Worm (Caenorhabditis elegans) whole organism, late embryonic: ENCODE results near the gene H14E04.3.

Source experiments
- C08G9.2 ChIP-seq: sonication (generic microtip); optimal IDR thresholded peaks from 2 replicates; lab custom pipeline; 2016; ENCODE audit warnings: mild to moderate bottlenecking, missing genetic modification characterization, moderate library complexity, missing compliant biosample characterization
- Y22D7AL.16 ChIP-seq: sonication (generic microtip); optimal IDR thresholded peaks from 2 replicates; lab custom pipeline; 2016; ENCODE audit warnings: missing genetic modification characterization, missing compliant biosample characterization
- ama-1 ChIP-seq: fragments of 150-350 bp; optimal IDR thresholded peaks from 2 replicates; lab custom pipeline; 2014
- ceh-19 ChIP-seq: fragments of 200-800 bp; sonication (Bioruptor generic); optimal IDR thresholded peaks from 2 replicates; lab custom pipeline; 2018; ENCODE audit warnings: mild to moderate bottlenecking, missing genetic modification characterization, missing compliant biosample characterization
- ceh-2 ChIP-seq: sonication (generic microtip); optimal IDR thresholded peaks from 2 replicates; lab custom pipeline; 2016; ENCODE audit warnings: missing genotype, missing genetic modification characterization, missing compliant biosample characterization
- ceh-45 ChIP-seq: fragments of 200-800 bp; sonication (Bioruptor generic); IDR thresholded peaks from 2 replicates; pipeline ENCODE4 v1.3.6; 2022; ENCODE audit warnings: missing genetic modification reagents, missing genetic modification characterization, missing compliant biosample characterization
- dmd-4 ChIP-seq: sonication (generic microtip); optimal IDR thresholded peaks from 2 replicates; lab custom pipeline; 2016; ENCODE audit warnings: borderline replicate concordance, missing genetic modification characterization, missing compliant biosample characterization
- dve-1 ChIP-seq: sonication (generic microtip); optimal IDR thresholded peaks from 2 replicates; lab custom pipeline; 2017; ENCODE audit warnings: antibody characterized with exemption, mild to moderate bottlenecking, missing genetic modification characterization, missing compliant biosample characterization
- eyg-1 ChIP-seq: sonication (generic microtip); optimal IDR thresholded peaks from 2 replicates; lab custom pipeline; 2016; ENCODE audit warnings: missing genotype, missing genetic modification characterization, missing compliant biosample characterization
- fax-1 ChIP-seq: sonication (generic microtip); optimal IDR thresholded peaks from 2 replicates; lab custom pipeline; 2016; ENCODE audit warnings: missing genotype, missing genetic modification characterization, missing compliant biosample characterization
- fkh-6 ChIP-seq: sonication (generic microtip); optimal IDR thresholded peaks from 2 replicates; lab custom pipeline; 2016; ENCODE audit warnings: missing genetic modification characterization, missing compliant biosample characterization
- hlh-13 ChIP-seq: fragments of 200-800 bp; sonication (Bioruptor generic); optimal IDR thresholded peaks from 2 replicates; lab custom pipeline; 2018; ENCODE audit warnings: mild to moderate bottlenecking, missing genetic modification characterization, missing compliant biosample characterization
- ref-2 ChIP-seq: sonication (generic microtip); optimal IDR thresholded peaks from 2 replicates; lab custom pipeline; 2016; ENCODE audit warnings: missing genetic modification characterization, missing compliant biosample characterization
- sox-4 ChIP-seq: sonication (generic microtip); optimal IDR thresholded peaks from 2 replicates; lab custom pipeline; 2017; ENCODE audit warnings: mild to moderate bottlenecking, missing genetic modification characterization, inconsistent platforms, missing compliant biosample characterization
- tbx-2 ChIP-seq: sonication (generic microtip); optimal IDR thresholded peaks from 2 replicates; lab custom pipeline; 2016; ENCODE audit warnings: missing genetic modification characterization, missing compliant biosample characterization
- tbx-7 ChIP-seq: sonication (generic microtip); optimal IDR thresholded peaks from 2 replicates; lab custom pipeline; 2016; ENCODE audit warnings: missing genotype, missing genetic modification characterization, missing compliant biosample characterization
- ttx-3 ChIP-seq: sonication (generic microtip); optimal IDR thresholded peaks from 2 replicates; lab custom pipeline; 2016; ENCODE audit warnings: missing genetic modification reagents, missing genetic modification characterization, missing compliant biosample characterization
- unc-3 ChIP-seq, 2 experiments: fragments of 200-800 bp in 1 of 2; sonication (Bioruptor generic) in 1 of 2; sonication (generic microtip) in 1 of 2; conservative IDR thresholded peaks in 1 of 2; optimal IDR thresholded peaks in 1 of 2; 2 replicates each; pipeline versions ENCODE4 v1.3.6 to Lab custom; 2016 to 2022; ENCODE audit warnings: missing compliant biosample characterization in 2 of 2, missing genetic modification characterization in 2 of 2, missing genetic modification reagents in 1 of 2
- ztf-16 ChIP-seq: sonication (generic microtip); optimal IDR thresholded peaks from 2 replicates; lab custom pipeline; 2017; ENCODE audit warnings: missing genetic modification characterization, missing compliant biosample characterization

The H14E04.3 gene

ce11 chrIII:2347291-2347690, 39.1 kb downstream of the H14E04.3 start, which contains the start of gene gip-1:
Gene gip-1 (plus strand): TSS chrIII:2347591.
- no peak for TF ChIP-seq dve-1 (tag; lab: Kevin White, UChicago)
- no peak for TF ChIP-seq ama-1 (lab: Kevin White, UChicago)
- no peak for TF ChIP-seq fax-1 (tag; lab: Kevin White, UChicago)
- no peak for TF ChIP-seq ceh-45
- no peak for TF ChIP-seq unc-3 (GFP tag; conservative IDR thresholded peaks at IDR 0.05; lab: Robert Waterston, UW)
- no peak for TF ChIP-seq unc-3 (tag; optimal IDR thresholded peaks at IDR 0.05; lab: Kevin White, UChicago)
- no peak for TF ChIP-seq Y22D7AL.16 (tag; lab: Kevin White, UChicago)

- no peak for TF ChIP-seq ztf-16 (tag; lab: Kevin White, UChicago)
- TF ChIP-seq C08G9.2 (tag; lab: Kevin White, UChicago) = no peak
- no peak for TF ChIP-seq fkh-6 (tag; lab: Kevin White, UChicago)
- no peak for TF ChIP-seq ceh-45
- no peak for TF ChIP-seq dmd-4 (tag; lab: Kevin White, UChicago)
- TF ChIP-seq ceh-2 (tag; lab: Kevin White, UChicago) = no peak
- TF ChIP-seq tbx-2 = no peak
- TF ChIP-seq ttx-3 (tag; lab: Kevin White, UChicago) = no peak
- TF ChIP-seq hlh-13 = no peak
- TF ChIP-seq ceh-19 (GFP tag; lab: Kevin White, UChicago) = no peak
- no peak for TF ChIP-seq tbx-7 (tag; lab: Kevin White, UChicago)
- no peak for TF ChIP-seq eyg-1 (tag; lab: Kevin White, UChicago)
- no peak for TF ChIP-seq dve-1 (tag; lab: Kevin White, UChicago)
- no peak for TF ChIP-seq ref-2 (tag; lab: Kevin White, UChicago)
- no peak for TF ChIP-seq sox-4 (tag; lab: Kevin White, UChicago)
- TF ChIP-seq, all 69 proteins: peak for 0
Measured at ce11 chrIII:2343273-2343672, 43.1 kb downstream of the H14E04.3 start, which contains the start of gene phf-5. Gene phf-5 (plus strand): TSS chrIII:2343573.
